Worm (Caenorhabditis elegans): ENCODE measurements around the gene clec-85.

Gene clec-85

DNA sequence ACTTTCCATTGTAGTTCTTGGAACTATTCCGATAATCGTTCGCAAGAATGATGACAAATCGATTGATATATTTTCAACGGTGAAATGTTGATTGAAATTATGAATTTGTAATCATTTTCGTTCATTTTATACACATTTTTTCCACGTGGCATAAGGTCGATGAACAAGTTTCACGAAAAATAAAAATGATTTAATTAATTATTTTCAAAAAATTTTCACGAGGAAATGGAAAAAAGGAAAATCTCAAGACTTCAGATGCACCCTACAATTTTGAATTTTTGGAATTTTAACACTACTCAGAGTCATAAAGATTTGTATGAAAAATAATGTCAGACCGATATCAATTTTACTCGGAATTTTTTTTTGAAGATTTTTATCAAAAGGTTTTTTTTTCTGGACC lies 31.1 kb upstream of the clec-85 start, which contains the start of gene Y54G2A.13:
TSS of gene Y54G2A.13 (minus strand) at position 101 of the 400 bp plus-strand sequence.
- TF ChIP-seq ceh-6 (GFP tag; optimal IDR thresholded peaks at IDR 0.05) (no peak), C08G9.2 (tag; optimal IDR thresholded peaks at IDR 0.05) (no peak), ceh-9 (tag; optimal IDR thresholded peaks at IDR 0.05) (no peak), ama-1 (optimal IDR thresholded peaks at IDR 0.05) (no peak), hlh-8 (tag; optimal IDR thresholded peaks at IDR 0.05) (no peak), pag-3 (tag; optimal IDR thresholded peaks at IDR 0.05; ENCODE audit: borderline replicate concordance) (no peak), K02D7.2 (tag; optimal IDR thresholded peaks at IDR 0.05) (no peak)

DNA sequence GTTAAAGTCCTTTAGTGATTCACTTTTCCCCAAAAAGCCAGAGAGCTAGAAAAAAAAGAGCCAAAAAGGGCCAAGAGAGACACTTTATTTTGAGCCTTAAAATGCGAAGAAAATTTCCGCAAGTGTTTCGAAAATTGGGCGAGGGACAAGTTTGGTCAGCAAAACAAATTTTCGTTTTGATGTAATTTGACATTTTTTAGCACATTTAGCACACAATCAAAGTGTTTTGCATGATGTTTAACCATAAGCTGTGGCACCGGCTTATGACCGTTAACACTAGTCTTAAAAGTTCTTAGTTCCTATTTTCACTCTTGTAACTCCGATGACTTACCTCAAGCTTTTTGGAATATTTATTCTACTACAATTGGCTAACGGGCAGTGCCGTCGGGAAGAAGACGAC lies 30.3 kb upstream of the clec-85 start, which contains the start of gene Y54G2A.37:
TSS of gene Y54G2A.37 (plus strand) at position 301 of the 400 bp plus-strand sequence.
- TF ChIP-seq sox-2 (GFP tag; IDR thresholded peaks at IDR 0.05) (no peak), pax-1 (tag; optimal IDR thresholded peaks at IDR 0.05) (no peak), ceh-30 (tag; optimal IDR thresholded peaks at IDR 0.05) (no peak), C08G9.2 (tag; optimal IDR thresholded peaks at IDR 0.05) (no peak), unc-55 (GFP tag; optimal IDR thresholded peaks at IDR 0.05) (no peak), che-1 (tag; optimal IDR thresholded peaks at IDR 0.05) (no peak), ceh-14 (tag; optimal IDR thresholded peaks at IDR 0.05) (no peak), pat-9 (tag; optimal IDR thresholded peaks at IDR 0.05) (no peak)

- TF ChIP-seq hlh-8 (tag; optimal IDR thresholded peaks at IDR 0.05): no peak
- no peak for TF ChIP-seq ref-2 (tag; optimal IDR thresholded peaks at IDR 0.05)
- no peak for TF ChIP-seq F13H6.1 (tag; optimal IDR thresholded peaks at IDR 0.05)
- TF ChIP-seq dmd-4 (tag; optimal IDR thresholded peaks at IDR 0.05; ENCODE audit: borderline replicate concordance): no peak
- no peak for TF ChIP-seq ceh-22 (tag; optimal IDR thresholded peaks at IDR 0.05)
- TF ChIP-seq pqm-1 (tag; optimal IDR thresholded peaks at IDR 0.05): no peak
- no peak for TF ChIP-seq ceh-48 (tag; optimal IDR thresholded peaks at IDR 0.05)
- TF ChIP-seq pros-1 (tag; optimal IDR thresholded peaks at IDR 0.05): no peak
- TF ChIP-seq T23F11.4 (GFP tag; optimal IDR thresholded peaks at IDR 0.05): no peak
- no peak for TF ChIP-seq dve-1 (tag; optimal IDR thresholded peaks at IDR 0.05)
- no peak for TF ChIP-seq sdc-2 (tag; optimal IDR thresholded peaks at IDR 0.05)
- no peak for TF ChIP-seq elt-2 (tag; optimal IDR thresholded peaks at IDR 0.05)
- no peak for TF ChIP-seq C38D4.7 (GFP tag; optimal IDR thresholded peaks at IDR 0.05)
- TF ChIP-seq sox-2 (GFP tag; IDR thresholded peaks at IDR 0.05): no peak
- no peak for TF ChIP-seq che-1 (tag; optimal IDR thresholded peaks at IDR 0.05)
- no peak for TF ChIP-seq pat-9 (tag; optimal IDR thresholded peaks at IDR 0.05)
- TF ChIP-seq ceh-6 (GFP tag; optimal IDR thresholded peaks at IDR 0.05): no peak
- no peak for TF ChIP-seq ceh-24 (tag; optimal IDR thresholded peaks at IDR 0.05)
- TF ChIP-seq gmeb-2 (tag; optimal IDR thresholded peaks at IDR 0.05): no peak
Measured at ce11 chrIV:2823446-2823845, 27.2 kb upstream of the clec-85 start, which contains the start of gene clec-80. clec-80 (plus strand) TSS chrIV:2823746.

DNA sequence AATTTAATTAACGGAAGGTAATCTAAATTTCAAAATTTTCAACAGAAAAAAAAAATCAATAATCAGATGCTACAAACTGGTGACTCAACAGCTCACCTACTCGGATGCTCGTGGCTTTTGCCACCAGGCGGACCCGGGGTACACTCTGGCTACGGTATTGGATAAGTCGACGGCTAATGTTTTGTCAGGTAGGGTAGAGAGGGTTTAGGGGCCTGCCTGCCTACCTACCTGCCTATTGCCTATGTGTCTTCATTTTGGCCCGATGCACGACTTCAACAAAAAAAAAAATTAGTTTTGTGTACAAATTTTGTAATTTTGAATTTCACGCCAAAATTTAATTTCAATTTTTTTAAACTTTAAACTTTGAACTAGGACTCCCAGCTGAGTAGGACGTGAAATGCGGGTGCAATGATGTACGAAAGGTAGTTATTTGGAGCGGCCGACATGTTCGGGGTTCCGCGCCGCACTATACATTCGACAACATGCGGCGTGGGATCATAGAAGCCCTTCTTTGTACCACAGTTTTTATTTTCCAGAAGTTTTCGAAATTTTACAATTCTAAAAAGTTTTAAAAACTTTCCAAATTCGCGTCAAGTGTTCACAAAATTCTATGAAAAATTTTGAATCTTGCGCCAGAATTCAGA lies 25.1 kb upstream of the clec-85 start:
- TF ChIP-seq npax-4 (tag; optimal IDR thresholded peaks at IDR 0.05): no peak
- no peak for TF ChIP-seq elt-2 (tag; optimal IDR thresholded peaks at IDR 0.05)
- no peak for TF ChIP-seq hlh-8 (tag; optimal IDR thresholded peaks at IDR 0.05)
- no peak for TF ChIP-seq C08G9.2 (tag; optimal IDR thresholded peaks at IDR 0.05)
- TF ChIP-seq ceh-6 (GFP tag; optimal IDR thresholded peaks at IDR 0.05): no peak
- TF ChIP-seq nfya-1 (tag; optimal IDR thresholded peaks at IDR 0.05): no peak
- no peak for TF ChIP-seq ceh-22 (tag; optimal IDR thresholded peaks at IDR 0.05)
- no peak for TF ChIP-seq unc-55 (GFP tag; optimal IDR thresholded peaks at IDR 0.05)
- TF ChIP-seq ceh-45 (GFP tag; IDR thresholded peaks at IDR 0.05): no peak
- no peak for TF ChIP-seq sox-2 (GFP tag; IDR thresholded peaks at IDR 0.05)
- no peak for TF ChIP-seq pha-2 (tag; optimal IDR thresholded peaks at IDR 0.05)
- no peak for TF ChIP-seq C38D4.7 (GFP tag; optimal IDR thresholded peaks at IDR 0.05)
- TF ChIP-seq sox-4 (tag; optimal IDR thresholded peaks at IDR 0.05): no peak
- TF ChIP-seq hlh-6 (tag; optimal IDR thresholded peaks at IDR 0.05): no peak
- no peak for TF ChIP-seq pag-3 (tag; optimal IDR thresholded peaks at IDR 0.05; ENCODE audit: borderline replicate concordance)
- TF ChIP-seq rnt-1 (tag; optimal IDR thresholded peaks at IDR 0.05): no peak
